Fruit fly (Drosophila melanogaster) whole organism, embryonic: ENCODE measurements around the gene CG15356.
A peak's percentile ranks its signal among the peaks of the same experiment; 100 is the strongest.

Experiments used
- Awh ChIP-seq: fragments of 200-800 bp; sonication (Bioruptor generic); IDR thresholded peaks from 2 replicates; pipeline ENCODE4, ENCODE4 v1.3.6; 2022; ENCODE audit warnings: missing biosample characterization, missing genetic modification characterization
- BEAF-32 ChIP-seq: fragments of 200-800 bp; sonication (Bioruptor generic); optimal IDR thresholded peaks from 3 replicates; lab custom pipeline; 2017; ENCODE audit warnings: missing biosample characterization, missing genetic modification characterization, mild to moderate bottlenecking, moderate library complexity, missing genetic modification reagents
- Bdp1 ChIP-seq: fragments of 200-800 bp; sonication (Bioruptor generic); optimal IDR thresholded peaks from 3 replicates; lab custom pipeline; 2016; ENCODE audit warnings: missing biosample characterization, missing genetic modification characterization
- CG10267 ChIP-seq: fragments of 200-800 bp; sonication (Bioruptor generic); optimal IDR thresholded peaks from 2 replicates; lab custom pipeline; 2018; ENCODE audit warnings: missing biosample characterization, mild to moderate bottlenecking, missing genetic modification characterization, moderate library complexity
- CG10543 ChIP-seq: fragments of 200-800 bp; sonication (Bioruptor generic); optimal IDR thresholded peaks from 3 replicates; lab custom pipeline; 2017; ENCODE audit warnings: missing biosample characterization, mild to moderate bottlenecking, missing genetic modification characterization, moderate library complexity
- CG12391 ChIP-seq: fragments of 200-800 bp; sonication (Bioruptor generic); optimal IDR thresholded peaks from 3 replicates; lab custom pipeline; 2018; ENCODE audit warnings: missing biosample characterization, mild to moderate bottlenecking, missing genetic modification characterization, moderate library complexity
- CG12659 ChIP-seq: fragments of 200-800 bp; sonication (Bioruptor generic); optimal IDR thresholded peaks from 3 replicates; lab custom pipeline; 2017; ENCODE audit warnings: mild to moderate bottlenecking, missing biosample characterization, missing genetic modification reagents, missing genetic modification characterization
- CG13123 ChIP-seq: fragments of 200-800 bp; sonication (Bioruptor generic); optimal IDR thresholded peaks from 2 replicates; lab custom pipeline; 2016; ENCODE audit warnings: missing biosample characterization, missing genetic modification characterization
- CG14667 ChIP-seq: fragments of 200-800 bp; sonication (Bioruptor generic); IDR thresholded peaks from 2 replicates; pipeline ENCODE4 v1.3.6; 2022; ENCODE audit warnings: missing biosample characterization, missing genetic modification characterization
- CG17829 ChIP-seq: fragments of 200-800 bp; optimal IDR thresholded peaks from 2 replicates; lab custom pipeline; 2019; ENCODE audit warnings: missing biosample characterization, mild to moderate bottlenecking, missing genetic modification characterization, moderate library complexity
- CG18476 ChIP-seq: fragments of 200-800 bp; sonication (Bioruptor generic); optimal IDR thresholded peaks from 2 replicates; lab custom pipeline; 2016; ENCODE audit warnings: missing biosample characterization, mild to moderate bottlenecking, missing genetic modification characterization
- CG2116 ChIP-seq: fragments of 200-800 bp; sonication (Bioruptor generic); optimal IDR thresholded peaks from 3 replicates; lab custom pipeline; 2018; ENCODE audit warnings: missing biosample characterization, mild to moderate bottlenecking, missing genetic modification characterization
- CG31441 ChIP-seq: fragments of 200-800 bp; sonication (Bioruptor generic); IDR thresholded peaks from 2 replicates; pipeline ENCODE4 v1.3.6; 2022; ENCODE audit warnings: missing biosample characterization, missing genetic modification characterization
- CG32767 ChIP-seq: fragments of 200-800 bp; sonication (Bioruptor generic); IDR thresholded peaks from 2 replicates; pipeline ENCODE4 v1.3.6; 2022; ENCODE audit warnings: missing biosample characterization, missing genetic modification characterization
- CG3838 ChIP-seq: fragments of 200-800 bp; sonication (Bioruptor generic); optimal IDR thresholded peaks from 3 replicates; lab custom pipeline; 2016; ENCODE audit warnings: missing biosample characterization, missing genetic modification characterization
- CG7963 ChIP-seq: fragments of 200-800 bp; sonication (Bioruptor generic); IDR thresholded peaks from 3 replicates; pipeline ENCODE4 v1.3.6; 2022; ENCODE audit warnings: missing biosample characterization, missing genetic modification characterization; ENCODE audit not compliant: partially characterized antibody
- CTCF ChIP-seq: fragments of 200-800 bp; sonication (Bioruptor generic); optimal IDR thresholded peaks from 2 replicates; lab custom pipeline; 2017; ENCODE audit warnings: missing biosample characterization, mild to moderate bottlenecking, missing genetic modification characterization, moderate library complexity
- Deaf1 ChIP-seq: fragments of 200-800 bp; optimal IDR thresholded peaks from 3 replicates; lab custom pipeline; 2019; ENCODE audit warnings: missing biosample characterization, mild to moderate bottlenecking, missing genetic modification characterization, moderate library complexity
- Dek ChIP-seq: fragments of 200-800 bp; sonication (Bioruptor generic); optimal IDR thresholded peaks from 3 replicates; lab custom pipeline; 2019; ENCODE audit warnings: missing biosample characterization, mild to moderate bottlenecking, missing genetic modification characterization, moderate library complexity
- GATAe ChIP-seq: fragments of 200-800 bp; sonication (Bioruptor generic); conservative IDR thresholded peaks from 2 replicates; pipeline ENCODE4 v1.3.6; 2022; ENCODE audit warnings: missing biosample characterization, missing genetic modification characterization
- HmgZ ChIP-seq: fragments of 200-800 bp; sonication (Bioruptor generic); optimal IDR thresholded peaks from 2 replicates; lab custom pipeline; 2018; ENCODE audit warnings: missing biosample characterization, mild to moderate bottlenecking, missing genetic modification characterization
- MBD-R2 ChIP-seq: fragments of 200-800 bp; sonication (Bioruptor generic); IDR thresholded peaks from 2 replicates; pipeline ENCODE4 v1.3.6; 2022; ENCODE audit warnings: missing biosample characterization, missing genetic modification characterization
- Max ChIP-seq: fragments of 200-800 bp; sonication (Bioruptor generic); optimal IDR thresholded peaks from 2 replicates; lab custom pipeline; 2016; ENCODE audit warnings: missing biosample characterization, mild to moderate bottlenecking, missing genetic modification characterization
- Meics ChIP-seq: fragments of 200-800 bp; sonication (Bioruptor generic); optimal IDR thresholded peaks from 2 replicates; lab custom pipeline; 2017; ENCODE audit warnings: missing biosample characterization, mild to moderate bottlenecking, missing genetic modification characterization
- Myb ChIP-seq: fragments of 200-800 bp; sonication (Bioruptor generic); optimal IDR thresholded peaks from 2 replicates; lab custom pipeline; 2016; ENCODE audit warnings: missing biosample characterization, missing genetic modification characterization
- Oaz ChIP-seq: fragments of 200-800 bp; sonication (Bioruptor generic); IDR thresholded peaks from 2 replicates; pipeline ENCODE4 v1.3.6; 2022; ENCODE audit warnings: missing biosample characterization, missing genetic modification characterization
- Sin3A ChIP-seq: fragments of >200 bp; optimal IDR thresholded peaks from 2 replicates; lab custom pipeline; 2018
- Taf1 ChIP-seq: fragments of 200-800 bp; sonication (Bioruptor generic); IDR thresholded peaks from 2 replicates; pipeline ENCODE4 v1.3.6; 2022; ENCODE audit warnings: missing biosample characterization, missing genetic modification characterization
- Trl ChIP-seq, 3 experiments: fragments of >200 bp in 2 of 3; fragments of 200-800 bp in 1 of 3; sonication (Bioruptor generic) in 1 of 3; optimal IDR thresholded peaks; 2 replicates in 1 of 3; 3 replicates in 2 of 3; lab custom pipeline; 2016 to 2017; ENCODE audit warnings: missing biosample characterization in 1 of 3, missing genetic modification characterization in 1 of 3
- al ChIP-seq: fragments of 200-800 bp; sonication (Bioruptor generic); IDR thresholded peaks from 2 replicates; pipeline ENCODE4 v1.3.6; 2022; ENCODE audit warnings: missing biosample characterization, missing genetic modification characterization
- ase ChIP-seq: fragments of 200-800 bp; sonication (Bioruptor generic); IDR thresholded peaks from 3 replicates; pipeline ENCODE4 v1.3.6; 2022; ENCODE audit warnings: missing biosample characterization, missing genetic modification characterization
- ash1 ChIP-seq: fragments of 200-800 bp; sonication (Bioruptor generic); optimal IDR thresholded peaks from 2 replicates; lab custom pipeline; 2018; ENCODE audit warnings: missing biosample characterization, mild to moderate bottlenecking, missing genetic modification characterization
- ato ChIP-seq: fragments of 200-800 bp; sonication (Bioruptor generic); IDR thresholded peaks from 2 replicates; pipeline ENCODE4 v1.3.6; 2022; ENCODE audit warnings: missing biosample characterization, missing genetic modification characterization; ENCODE audit not compliant: partially characterized antibody
- bbx ChIP-seq: fragments of 200-800 bp; sonication (Bioruptor generic); IDR thresholded peaks from 2 replicates; pipeline ENCODE4 v1.3.6; 2022; ENCODE audit warnings: missing biosample characterization, missing genetic modification characterization; ENCODE audit not compliant: partially characterized antibody
- chinmo ChIP-seq: fragments of 200-800 bp; sonication (Bioruptor generic); IDR thresholded peaks from 4 replicates; pipeline ENCODE4 v1.3.6; 2022; ENCODE audit warnings: missing biosample characterization, missing genetic modification characterization; ENCODE audit not compliant: partially characterized antibody
- disco-r ChIP-seq: fragments of 200-800 bp; sonication (Bioruptor generic); optimal IDR thresholded peaks from 2 replicates; lab custom pipeline; 2016; ENCODE audit warnings: missing biosample characterization, missing genetic modification characterization
- gem ChIP-seq: fragments of 200-800 bp; sonication (Bioruptor generic); optimal IDR thresholded peaks from 2 replicates; lab custom pipeline; 2019; ENCODE audit warnings: missing biosample characterization, mild to moderate bottlenecking, missing genetic modification characterization, moderate library complexity
- kni ChIP-seq: fragments of 200-800 bp; sonication (Bioruptor generic); optimal IDR thresholded peaks from 3 replicates; lab custom pipeline; 2017; ENCODE audit warnings: mild to moderate bottlenecking, missing biosample characterization, missing genetic modification reagents, missing genetic modification characterization
- mld ChIP-seq: fragments of 200-800 bp; sonication (Bioruptor generic); IDR thresholded peaks from 3 replicates; pipeline ENCODE4 v1.3.6; 2022; ENCODE audit warnings: missing biosample characterization, missing genetic modification characterization; ENCODE audit not compliant: partially characterized antibody
- nmo ChIP-seq: fragments of 200-800 bp; sonication (Bioruptor generic); optimal IDR thresholded peaks from 2 replicates; lab custom pipeline; 2018; ENCODE audit warnings: missing biosample characterization, mild to moderate bottlenecking, missing genetic modification characterization, moderate library complexity
- phol ChIP-seq: fragments of 200-800 bp; sonication (Bioruptor generic); optimal IDR thresholded peaks from 3 replicates; lab custom pipeline; 2018; ENCODE audit warnings: missing biosample characterization, mild to moderate bottlenecking, missing genetic modification characterization, moderate library complexity
- sd ChIP-seq: fragments of 200-800 bp; sonication (Bioruptor generic); optimal IDR thresholded peaks from 3 replicates; lab custom pipeline; 2018; ENCODE audit warnings: missing biosample characterization, mild to moderate bottlenecking, missing genetic modification characterization, moderate library complexity
- sug ChIP-seq: fragments of 200-800 bp; optimal IDR thresholded peaks from 2 replicates; lab custom pipeline; 2019; ENCODE audit warnings: missing biosample characterization, mild to moderate bottlenecking, missing genetic modification characterization, moderate library complexity
- tio ChIP-seq: fragments of 200-800 bp; sonication (Bioruptor generic); optimal IDR thresholded peaks from 2 replicates; lab custom pipeline; 2017; ENCODE audit warnings: missing biosample characterization, missing genetic modification characterization, inconsistent platforms
- tll ChIP-seq, 2 experiments: fragments of 200-800 bp in 1 of 2; fragments of >200 bp in 1 of 2; sonication (Bioruptor generic) in 1 of 2; optimal IDR thresholded peaks; 2 replicates each; lab custom pipeline; 2017 to 2019; ENCODE audit warnings: missing biosample characterization in 2 of 2, missing genetic modification characterization in 2 of 2, mild to moderate bottlenecking in 1 of 2, moderate library complexity in 1 of 2
- vnd ChIP-seq: fragments of 200-800 bp; sonication (Bioruptor generic); IDR thresholded peaks from 3 replicates; pipeline ENCODE4 v1.3.6; 2022; ENCODE audit warnings: missing biosample characterization, missing genetic modification characterization; ENCODE audit not compliant: partially characterized antibody
- zf30C ChIP-seq: fragments of 200-800 bp; sonication (Bioruptor generic); optimal IDR thresholded peaks from 3 replicates; lab custom pipeline; 2018; ENCODE audit warnings: missing biosample characterization, mild to moderate bottlenecking, missing genetic modification characterization

Gene CG15356

DNA sequence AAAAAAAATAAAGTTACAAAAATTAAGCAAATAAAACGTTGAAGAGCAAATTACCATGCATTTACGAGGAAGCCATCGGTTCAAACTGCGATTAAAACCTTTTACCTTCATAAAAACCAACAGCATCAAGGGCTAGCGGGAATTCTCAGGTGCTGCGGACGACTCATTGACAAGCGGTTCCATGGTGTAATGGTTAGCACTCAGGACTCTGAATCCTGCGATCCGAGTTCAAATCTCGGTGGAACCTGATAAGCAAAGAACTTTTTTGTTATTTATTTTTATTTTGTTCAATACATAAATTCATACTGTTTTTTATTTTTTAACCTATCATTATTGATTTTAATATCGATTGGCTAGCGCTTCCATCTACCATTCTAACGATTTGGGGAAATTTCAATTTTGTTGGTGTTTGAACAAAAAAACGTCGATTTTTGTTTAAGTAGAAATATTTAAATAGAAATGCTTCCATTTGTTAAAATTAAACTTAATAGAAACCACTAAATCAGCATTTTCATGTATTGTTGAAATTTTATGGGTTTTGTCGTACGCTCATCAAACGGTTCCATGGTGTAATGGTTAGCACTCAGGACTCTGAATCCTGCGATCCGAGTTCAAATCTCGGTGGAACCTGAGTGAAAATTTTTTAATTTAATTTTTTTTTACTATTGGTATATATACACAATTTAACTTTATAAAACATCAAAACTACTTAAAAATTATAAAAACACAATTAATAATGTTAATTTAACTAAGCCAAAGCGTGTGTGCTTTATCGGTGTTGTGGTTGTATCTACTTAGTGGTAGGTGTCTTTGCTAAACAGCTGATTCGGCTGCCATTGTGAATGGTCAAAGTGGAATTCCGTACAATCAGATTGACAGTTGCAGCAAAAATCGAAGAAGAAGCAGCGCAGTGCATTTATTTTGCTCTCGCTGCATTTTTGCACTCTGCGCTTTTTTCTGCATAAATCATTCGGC, 28.7 kb upstream of the CG15356 start, which contains the start of gene CG4238 (continued):
- TF ChIP-seq BEAF-32 (GFP tag; lab: Kevin White, UChicago) (peak; percentile 29), Myb (GFP tag; lab: Kevin White, UChicago) (peak; percentile 24), al (GFP tag; lab: Robert Waterston, UW) (no peak), CG12659 (GFP tag; lab: Kevin White, UChicago) (peak; percentile 30), MBD-R2 (GFP tag; lab: Robert Waterston, UW) (peak; percentile 86), Taf1 (GFP tag; lab: Robert Waterston, UW) (no peak), CG12391 (peak; percentile 54), Meics (GFP tag; lab: Kevin White, UChicago) (no peak), CG17829 (tag; lab: Kevin White, UChicago) (peak; percentile 2), Oaz (GFP tag; lab: Robert Waterston, UW) (no peak), CTCF (GFP tag; lab: Kevin White, UChicago) (peak; percentile 49), sd (tag; lab: Kevin White, UChicago) (peak; percentile 99), GATAe (no peak), CG18476 (no peak), CG32767 (GFP tag; lab: Robert Waterston, UW) (peak; percentile 40; the same call in 1 of the 2 replicates), CG13123 (GFP tag; lab: Kevin White, UChicago) (no peak), Trl (optimal IDR thresholded peaks at IDR 0.05; lab: Kevin White, UChicago) (no peak), Trl (GFP tag; optimal IDR thresholded peaks at IDR 0.05; lab: Kevin White, UChicago) (no peak), CG7963 (GFP tag; lab: Robert Waterston, UW) (peak; percentile 50), tio (no peak), Awh (no peak), Deaf1 (tag; lab: Kevin White, UChicago) (peak; percentile 7), gem (tag; lab: Kevin White, UChicago) (no peak), ato (peak; percentile 58; the same call in 1 of the 2 replicates), Sin3A (no peak), Max (peak; percentile 20), disco-r (no peak), ase (GFP tag; lab: Robert Waterston, UW) (no peak), nmo (GFP tag; lab: Kevin White, UChicago) (peak; percentile 22), vnd (GFP tag; lab: Robert Waterston, UW) (peak; percentile 51), zf30C (GFP tag; lab: Kevin White, UChicago) (no peak), mld (GFP tag; lab: Robert Waterston, UW) (peak; percentile 89), CG3838 (no peak), CG2116 (GFP tag; lab: Kevin White, UChicago) (peak; percentile 9), Dek (tag; lab: Kevin White, UChicago) (peak; percentile 27), CG31441 (GFP tag; lab: Robert Waterston, UW) (0 out of 2 replicates have a peak, but pooled peaks have one; percentile 28), CG14667 (GFP tag; lab: Robert Waterston, UW) (no peak), CG10267 (peak; percentile 22), sug (tag; lab: Kevin White, UChicago) (peak; percentile 22), phol (peak; percentile 76), tll (GFP tag; optimal IDR thresholded peaks at IDR 0.05; lab: Kevin White, UChicago) (peak in 1 of 2 experiments; percentile 52), Bdp1 (GFP tag; lab: Kevin White, UChicago) (peak; percentile 98), HmgZ (tag; lab: Kevin White, UChicago) (peak; percentile 57), chinmo (GFP tag; lab: Robert Waterston, UW) (peak; percentile 83; the same call in 3 of the 4 replicates), kni (GFP tag; lab: Kevin White, UChicago) (peak; percentile 5), CG10543 (GFP tag; lab: Kevin White, UChicago) (no peak), ash1 (no peak), bbx (peak; percentile 69)
